Worm (Caenorhabditis elegans) whole organism, late embryonic: ENCODE measurements around the gene cest-28.

Experiments
- C38D4.7 ChIP-seq: fragments of 200-800 bp; sonication (Bioruptor generic); optimal IDR thresholded peaks from 2 replicates; lab custom pipeline; 2018; ENCODE audit warnings: mild to moderate bottlenecking, missing genetic modification characterization, moderate library complexity, missing compliant biosample characterization
- F13H6.1 ChIP-seq: sonication (generic microtip); optimal IDR thresholded peaks from 2 replicates; lab custom pipeline; 2016; ENCODE audit warnings: missing genetic modification characterization, missing compliant biosample characterization
- K09A11.1 ChIP-seq: sonication (generic microtip); optimal IDR thresholded peaks from 2 replicates; lab custom pipeline; 2017; ENCODE audit warnings: antibody characterized with exemption, mild to moderate bottlenecking, missing genetic modification characterization, missing compliant biosample characterization; ENCODE audit not compliant: insufficient read depth
- T23F11.4 ChIP-seq: fragments of 200-800 bp; sonication (Bioruptor generic); optimal IDR thresholded peaks from 2 replicates; lab custom pipeline; 2018; ENCODE audit warnings: mild to moderate bottlenecking, missing genetic modification characterization, missing compliant biosample characterization
- ahr-1 ChIP-seq: sonication (generic microtip); optimal IDR thresholded peaks from 2 replicates; lab custom pipeline; 2016; ENCODE audit warnings: missing genetic modification characterization, missing compliant biosample characterization
- ama-1 ChIP-seq: fragments of 150-350 bp; optimal IDR thresholded peaks from 2 replicates; lab custom pipeline; 2014
- ceh-14 ChIP-seq: sonication (generic microtip); optimal IDR thresholded peaks from 2 replicates; lab custom pipeline; 2016; ENCODE audit warnings: missing genotype, missing genetic modification characterization, missing compliant biosample characterization
- ceh-2 ChIP-seq: sonication (generic microtip); optimal IDR thresholded peaks from 2 replicates; lab custom pipeline; 2016; ENCODE audit warnings: missing genotype, missing genetic modification characterization, missing compliant biosample characterization
- ceh-24 ChIP-seq: sonication (generic microtip); optimal IDR thresholded peaks from 2 replicates; lab custom pipeline; 2016; ENCODE audit warnings: mild to moderate bottlenecking, missing genetic modification characterization, missing compliant biosample characterization
- ceh-31 ChIP-seq: sonication (generic microtip); optimal IDR thresholded peaks from 2 replicates; lab custom pipeline; 2016; ENCODE audit warnings: missing genetic modification characterization, missing compliant biosample characterization
- ceh-34 ChIP-seq: sonication (generic microtip); optimal IDR thresholded peaks from 2 replicates; lab custom pipeline; 2016; ENCODE audit warnings: mild to moderate bottlenecking, missing genetic modification characterization, missing compliant biosample characterization
- ceh-45 ChIP-seq: fragments of 200-800 bp; sonication (Bioruptor generic); IDR thresholded peaks from 2 replicates; pipeline ENCODE4 v1.3.6; 2022; ENCODE audit warnings: missing genetic modification reagents, missing genetic modification characterization, missing compliant biosample characterization
- ceh-48 ChIP-seq: sonication (generic microtip); optimal IDR thresholded peaks from 2 replicates; lab custom pipeline; 2016; ENCODE audit warnings: missing genetic modification characterization, inconsistent platforms, missing compliant biosample characterization
- che-1 ChIP-seq: sonication (generic microtip); optimal IDR thresholded peaks from 2 replicates; lab custom pipeline; 2016; ENCODE audit warnings: mild to moderate bottlenecking, missing genetic modification characterization, missing compliant biosample characterization
- dve-1 ChIP-seq: sonication (generic microtip); optimal IDR thresholded peaks from 2 replicates; lab custom pipeline; 2017; ENCODE audit warnings: antibody characterized with exemption, mild to moderate bottlenecking, missing genetic modification characterization, missing compliant biosample characterization
- elt-2 ChIP-seq: sonication (generic microtip); optimal IDR thresholded peaks from 2 replicates; lab custom pipeline; 2016; ENCODE audit warnings: missing genetic modification reagents, missing genetic modification characterization, missing compliant biosample characterization
- elt-4 ChIP-seq: sonication (generic microtip); optimal IDR thresholded peaks from 2 replicates; lab custom pipeline; 2016; ENCODE audit warnings: missing genetic modification characterization, missing compliant biosample characterization
- ets-4 ChIP-seq: sonication (generic microtip); optimal IDR thresholded peaks from 2 replicates; lab custom pipeline; 2016; ENCODE audit warnings: missing genetic modification characterization, missing compliant biosample characterization
- fkh-10 ChIP-seq: fragments of 150-350 bp; optimal IDR thresholded peaks from 2 replicates; lab custom pipeline; 2014; ENCODE audit warnings: missing biosample characterization, missing genetic modification reagents, missing genetic modification characterization
- fkh-6 ChIP-seq: sonication (generic microtip); optimal IDR thresholded peaks from 2 replicates; lab custom pipeline; 2016; ENCODE audit warnings: missing genetic modification characterization, missing compliant biosample characterization
- hlh-13 ChIP-seq: fragments of 200-800 bp; sonication (Bioruptor generic); optimal IDR thresholded peaks from 2 replicates; lab custom pipeline; 2018; ENCODE audit warnings: mild to moderate bottlenecking, missing genetic modification characterization, missing compliant biosample characterization
- hlh-30 ChIP-seq: sonication (generic microtip); optimal IDR thresholded peaks from 2 replicates; lab custom pipeline; 2017; ENCODE audit warnings: antibody characterized with exemption, missing genetic modification characterization, missing compliant biosample characterization; ENCODE audit not compliant: insufficient read depth
- hlh-8 ChIP-seq: sonication (generic microtip); optimal IDR thresholded peaks from 2 replicates; lab custom pipeline; 2016; ENCODE audit warnings: missing genotype, missing genetic modification characterization, missing compliant biosample characterization
- lim-6 ChIP-seq: sonication (generic microtip); optimal IDR thresholded peaks from 2 replicates; lab custom pipeline; 2016; ENCODE audit warnings: missing genetic modification characterization, missing compliant biosample characterization
- nhr-11 ChIP-seq: fragments of 150-350 bp; optimal IDR thresholded peaks from 2 replicates; lab custom pipeline; 2014; ENCODE audit warnings: missing biosample characterization, missing genetic modification characterization
- nhr-232 ChIP-seq: sonication (generic microtip); optimal IDR thresholded peaks from 2 replicates; lab custom pipeline; 2016; ENCODE audit warnings: missing genetic modification characterization, missing compliant biosample characterization
- odd-2 ChIP-seq: sonication (generic microtip); optimal IDR thresholded peaks from 2 replicates; lab custom pipeline; 2017; ENCODE audit warnings: antibody characterized with exemption, mild to moderate bottlenecking, missing genetic modification characterization, missing compliant biosample characterization
- pag-3 ChIP-seq: sonication (generic microtip); optimal IDR thresholded peaks from 2 replicates; lab custom pipeline; 2016; ENCODE audit warnings: missing compliant biosample characterization, missing genetic modification characterization, borderline replicate concordance
- pat-9 ChIP-seq: fragments of 200-800 bp; sonication (Bioruptor generic); optimal IDR thresholded peaks from 2 replicates; lab custom pipeline; 2018; ENCODE audit warnings: mild to moderate bottlenecking, missing genetic modification characterization, moderate library complexity, missing compliant biosample characterization
- pqm-1 ChIP-seq: sonication (generic microtip); optimal IDR thresholded peaks from 2 replicates; lab custom pipeline; 2016; ENCODE audit warnings: missing genetic modification characterization, missing compliant biosample characterization
- rnt-1 ChIP-seq: sonication (generic microtip); optimal IDR thresholded peaks from 2 replicates; lab custom pipeline; 2016; ENCODE audit warnings: missing genetic modification characterization, missing compliant biosample characterization
- syd-9 ChIP-seq: sonication (generic microtip); optimal IDR thresholded peaks from 2 replicates; lab custom pipeline; 2016; ENCODE audit warnings: mild to moderate bottlenecking, missing genetic modification characterization, moderate library complexity, missing compliant biosample characterization
- tbx-2 ChIP-seq: sonication (generic microtip); optimal IDR thresholded peaks from 2 replicates; lab custom pipeline; 2016; ENCODE audit warnings: missing genetic modification characterization, missing compliant biosample characterization
- tbx-7 ChIP-seq: sonication (generic microtip); optimal IDR thresholded peaks from 2 replicates; lab custom pipeline; 2016; ENCODE audit warnings: missing genotype, missing genetic modification characterization, missing compliant biosample characterization
- unc-3 ChIP-seq, 2 experiments: fragments of 200-800 bp in 1 of 2; sonication (Bioruptor generic) in 1 of 2; sonication (generic microtip) in 1 of 2; conservative IDR thresholded peaks in 1 of 2; optimal IDR thresholded peaks in 1 of 2; 2 replicates each; pipeline versions ENCODE4 v1.3.6 to Lab custom; 2016 to 2022; ENCODE audit warnings: missing compliant biosample characterization in 2 of 2, missing genetic modification characterization in 2 of 2, missing genetic modification reagents in 1 of 2
- unc-55 ChIP-seq: sonication (generic microtip); optimal IDR thresholded peaks from 2 replicates; lab custom pipeline; 2017; ENCODE audit warnings: missing biosample characterization, missing genetic modification reagents, missing genetic modification characterization
- ztf-16 ChIP-seq: sonication (generic microtip); optimal IDR thresholded peaks from 2 replicates; lab custom pipeline; 2017; ENCODE audit warnings: missing genetic modification characterization, missing compliant biosample characterization

cest-28 gene

ce11 chrV:6669520-6669919 is at the start of gene cest-28:
Gene cest-28 (plus strand): TSS chrV:6669820.
- TF ChIP-seq hlh-8 (tag; lab: Kevin White, UChicago) (no peak), ets-4 (no peak), nhr-11 (tag; lab: Kevin White, UChicago) (no peak), pag-3 (tag; lab: Kevin White, UChicago) (no peak), ceh-24 (no peak), fkh-6 (tag; lab: Kevin White, UChicago) (no peak), ceh-31 (tag; lab: Kevin White, UChicago) (no peak), hlh-30 (tag; lab: Kevin White, UChicago) (no peak), pat-9 (no peak), K09A11.1 (no peak), F13H6.1 (tag; lab: Kevin White, UChicago) (no peak), T23F11.4 (no peak), lim-6 (tag; lab: Kevin White, UChicago) (no peak), tbx-7 (tag; lab: Kevin White, UChicago) (no peak), pqm-1 (tag; lab: Kevin White, UChicago) (no peak), unc-3 (GFP tag; conservative IDR thresholded peaks at IDR 0.05; lab: Robert Waterston, UW) (no peak), unc-3 (tag; optimal IDR thresholded peaks at IDR 0.05; lab: Kevin White, UChicago) (no peak), ceh-34 (tag; lab: Kevin White, UChicago) (no peak)

DNA sequence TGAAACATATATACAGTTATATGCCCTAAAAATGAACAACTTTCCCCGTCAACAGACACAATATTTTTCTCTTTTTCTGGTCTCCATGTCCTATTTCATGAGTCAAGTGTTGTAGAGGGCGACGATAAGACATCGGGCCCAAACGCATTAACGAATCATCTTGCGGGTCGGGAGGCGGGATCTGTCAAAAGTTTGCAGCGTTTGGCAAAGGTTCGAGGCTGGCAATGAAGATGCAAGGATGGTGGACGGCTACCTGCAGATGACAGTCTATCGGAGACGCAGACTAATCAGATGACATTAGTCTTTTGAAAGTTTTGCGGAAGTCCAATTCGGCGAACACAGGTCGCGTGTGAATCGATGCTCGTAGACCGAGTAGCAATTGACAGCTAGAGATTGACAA is 48.8 kb upstream of the cest-28 start:
- no peak for TF ChIP-seq odd-2 (tag; lab: Kevin White, UChicago)
- TF ChIP-seq ama-1 = no peak
- no peak for TF ChIP-seq elt-2
- no peak for TF ChIP-seq syd-9 (tag; lab: Kevin White, UChicago)

DNA sequence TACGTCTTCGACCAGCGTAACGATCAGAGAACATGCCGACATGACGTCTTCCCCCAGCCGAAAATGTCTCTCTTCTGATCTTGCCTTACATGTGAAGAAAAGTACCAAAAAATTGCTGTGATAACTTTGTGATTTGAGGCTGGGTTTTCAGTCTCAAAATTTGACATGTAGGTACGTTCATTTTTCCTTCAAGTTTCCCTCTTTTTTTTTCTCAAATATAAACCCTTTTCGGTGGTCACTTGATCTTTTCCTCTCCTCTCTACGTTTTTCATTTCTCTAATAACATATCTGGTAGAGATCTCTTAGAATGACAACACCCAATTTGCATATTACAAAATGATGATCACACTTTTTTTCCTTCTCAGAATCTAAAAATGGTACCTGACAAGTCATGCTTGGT is 47.7 kb upstream of the cest-28 start, which contains the start of gene nhr-37:
Gene nhr-37, plus strand, starts transcription at position 301 of the 400 bp plus-strand sequence.
- TF ChIP-seq unc-55 (GFP tag; lab: Kevin White, UChicago) = no peak
- TF ChIP-seq che-1 = no peak
- TF ChIP-seq fkh-10 (GFP tag; lab: Kevin White, UChicago) = no peak
- TF ChIP-seq ceh-2 (tag; lab: Kevin White, UChicago) = no peak
- TF ChIP-seq dve-1 (tag; lab: Kevin White, UChicago) = no peak
- no peak for TF ChIP-seq ceh-48 (tag; lab: Kevin White, UChicago)
- no peak for TF ChIP-seq nhr-11 (tag; lab: Kevin White, UChicago)
- no peak for TF ChIP-seq ceh-14 (tag; lab: Kevin White, UChicago)
- no peak for TF ChIP-seq ceh-45 (GFP tag; lab: Robert Waterston, UW)
- no peak for TF ChIP-seq ztf-16 (tag; lab: Kevin White, UChicago)
- no peak for TF ChIP-seq nhr-232 (tag; lab: Kevin White, UChicago)
- TF ChIP-seq C38D4.7 (GFP tag; lab: Kevin White, UChicago) = no peak
- TF ChIP-seq elt-2 = no peak
- TF ChIP-seq hlh-13 (GFP tag; lab: Kevin White, UChicago) = no peak

ce11 chrV:6626244-6626643 is 43.4 kb upstream of the cest-28 start, which contains the start of gene ppt-1:
Gene ppt-1 (minus strand): TSS chrV:6626344.
- TF ChIP-seq ceh-31 (tag; lab: Kevin White, UChicago) (no peak), elt-4 (tag; lab: Kevin White, UChicago) (no peak), elt-2 (peak; percentile 33), rnt-1 (tag; lab: Kevin White, UChicago) (no peak)

ce11 chrV:6630769-6631168 is 38.9 kb upstream of the cest-28 start:
- no peak for TF ChIP-seq ahr-1
- TF ChIP-seq tbx-2 (tag; lab: Kevin White, UChicago) = no peak
- no peak for TF ChIP-seq nhr-11 (tag; lab: Kevin White, UChicago)
- no peak for TF ChIP-seq ets-4
- no peak for TF ChIP-seq C38D4.7 (GFP tag; lab: Kevin White, UChicago)
- TF ChIP-seq, all 69 proteins: peak for 0
